Worm (Caenorhabditis elegans): ENCODE measurements around the gene fbxb-78.

Gene fbxb-78

ce11 chrIV:4758659-4759058, 21.3 kb downstream of the fbxb-78 start, which contains the start of gene Y17G9B.8 (continued):
- TF ChIP-seq lsy-27 (tag; optimal IDR thresholded peaks at IDR 0.05; ENCODE audit: borderline replicate concordance, insufficient read depth) = no peak
- TF ChIP-seq F39B2.1 (GFP tag; IDR thresholded peaks at IDR 0.05) = 0 out of 2 replicates have a peak, but pooled peaks have one; percentile 24
- TF ChIP-seq lin-26 (GFP tag; IDR thresholded peaks at IDR 0.05) = peak; percentile 44; the same call in 1 of the 2 replicates
- peak; percentile 32 for TF ChIP-seq xnd-1 (tag; optimal IDR thresholded peaks at IDR 0.05)
- TF ChIP-seq ztf-18 (tag; optimal IDR thresholded peaks at IDR 0.05) = peak; percentile 9
- no peak for TF ChIP-seq tlf-1 (GFP tag; optimal IDR thresholded peaks at IDR 0.05)
- TF ChIP-seq F49E8.2 (tag; optimal IDR thresholded peaks at IDR 0.05; ENCODE audit: insufficient read depth) = peak; percentile 45
- TF ChIP-seq nhr-179 (tag; optimal IDR thresholded peaks at IDR 0.05) = no peak
- peak; percentile 72 for TF ChIP-seq nfyb-1 (GFP tag; IDR thresholded peaks at IDR 0.05)
- peak; percentile 67 for TF ChIP-seq snpc-3.4 (tag; optimal IDR thresholded peaks at IDR 0.05)
- TF ChIP-seq mcd-1 (GFP tag; IDR thresholded peaks at IDR 0.05) = 0 out of 2 replicates have a peak, but pooled peaks have one; percentile 5
- no peak for TF ChIP-seq snpc-4 (GFP tag; optimal IDR thresholded peaks at IDR 0.05)
- peak in 1 of 4 experiments; percentile 66 for TF ChIP-seq snpc-4 (tag; optimal IDR thresholded peaks at IDR 0.05)
- no peak for TF ChIP-seq efl-1 (GFP tag; optimal IDR thresholded peaks at IDR 0.05)
- TF ChIP-seq rcor-1 (GFP tag; IDR thresholded peaks at IDR 0.05) = peak; percentile 40; the same call in 1 of the 2 replicates
- no peak for TF ChIP-seq sptf-2 (GFP tag; optimal IDR thresholded peaks at IDR 0.05)
- peak; percentile 83 for TF ChIP-seq hsf-1 (GFP tag; IDR thresholded peaks at IDR 0.05)
- no peak for TF ChIP-seq C17E4.6 (GFP tag; IDR thresholded peaks at IDR 0.05)
- TF ChIP-seq ceh-27 (GFP tag; optimal IDR thresholded peaks at IDR 0.05) = peak; percentile 2
- peak; percentile 55; the same call in 1 of the 2 replicates for TF ChIP-seq madf-6 (GFP tag; IDR thresholded peaks at IDR 0.05)

DNA sequence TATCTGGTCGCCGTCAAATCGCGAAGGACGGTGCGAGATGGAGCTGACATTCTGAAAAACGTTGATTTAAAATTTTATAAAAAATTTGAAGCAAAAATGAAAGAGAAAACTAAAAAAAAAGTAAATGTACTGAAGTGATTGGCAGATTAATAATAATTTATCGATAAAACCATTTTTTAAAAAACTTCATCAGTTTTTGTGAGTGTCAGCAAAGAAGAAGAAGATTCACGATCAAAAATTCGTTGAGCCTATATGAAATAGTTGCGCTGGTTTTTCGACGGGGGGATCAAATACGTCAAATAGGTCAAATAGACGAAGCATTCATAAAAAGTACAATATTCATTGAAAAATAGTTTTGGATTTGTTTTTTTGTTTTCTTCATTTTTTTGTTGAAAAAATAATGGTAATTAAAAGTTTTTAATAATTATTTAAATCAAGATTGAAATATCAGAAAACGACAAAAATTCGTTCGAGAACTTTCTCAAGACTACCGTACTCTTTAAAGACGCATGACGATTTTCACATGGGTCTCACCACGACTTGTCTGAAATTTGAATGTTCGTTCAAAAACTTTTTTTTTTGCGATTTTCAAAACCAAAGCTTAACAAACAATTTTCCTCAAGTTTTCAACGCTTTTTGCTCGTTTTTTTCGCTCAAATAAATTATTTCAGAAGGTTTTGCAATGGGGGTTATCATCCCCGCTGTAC, 23.2 kb downstream of the fbxb-78 start, which contains the start of the genes memi-1 and cyp-31A3:
memi-1 (minus strand) TSS at position 51 of the 707 bp plus-strand sequence.
cyp-31A3 (plus strand) TSS at position 672 of the 707 bp plus-strand sequence.
- TF ChIP-seq Y53F4B.3 (GFP tag; IDR thresholded peaks at IDR 0.05) (no peak), nhr-179 (tag; optimal IDR thresholded peaks at IDR 0.05) (no peak), hrde-1 (tag; optimal IDR thresholded peaks at IDR 0.05; ENCODE audit: borderline replicate concordance) (no peak), nhr-90 (tag; optimal IDR thresholded peaks at IDR 0.05) (no peak), bed-1 (GFP tag; IDR thresholded peaks at IDR 0.05) (no peak), F49E8.2 (tag; optimal IDR thresholded peaks at IDR 0.05; ENCODE audit: insufficient read depth) (no peak), ztf-25 (GFP tag; IDR thresholded peaks at IDR 0.05) (no peak), ztf-26 (tag; optimal IDR thresholded peaks at IDR 0.05) (no peak), tbx-9 (tag; optimal IDR thresholded peaks at IDR 0.05; ENCODE audit: borderline replicate concordance) (no peak), sptf-2 (GFP tag; optimal IDR thresholded peaks at IDR 0.05) (no peak), repo-1 (tag; optimal IDR thresholded peaks at IDR 0.05) (no peak), mes-4 (tag; optimal IDR thresholded peaks at IDR 0.05) (no peak), tbp1 (GFP tag; optimal IDR thresholded peaks at IDR 0.05) (peak; percentile 37), ccch-3 (GFP tag; optimal IDR thresholded peaks at IDR 0.05) (no peak), lin-26 (GFP tag; IDR thresholded peaks at IDR 0.05) (no peak), F57C9.4 (tag; optimal IDR thresholded peaks at IDR 0.05) (no peak), hlh-26 (GFP tag; conservative IDR thresholded peaks at IDR 0.05) (no peak), madf-8 (GFP tag; conservative IDR thresholded peaks at IDR 0.05) (peak; percentile 87), F23B12.7 (tag; optimal IDR thresholded peaks at IDR 0.05; ENCODE audit: insufficient read depth) (no peak), Y67H2A.10 (GFP tag; conservative IDR thresholded peaks at IDR 0.05) (no peak), nfyb-1 (GFP tag; IDR thresholded peaks at IDR 0.05) (no peak), F55B11.4 (tag; optimal IDR thresholded peaks at IDR 0.05; ENCODE audit: borderline replicate concordance, insufficient read depth) (no peak), sdz-38 (tag; optimal IDR thresholded peaks at IDR 0.05) (no peak), ztf-6 (GFP tag; IDR thresholded peaks at IDR 0.05) (no peak), attf-6 (GFP tag; IDR thresholded peaks at IDR 0.05) (peak; percentile 44; the same call in 1 of the 2 replicates), madf-6 (GFP tag; IDR thresholded peaks at IDR 0.05) (peak; percentile 96), ztf-22 (GFP tag; optimal IDR thresholded peaks at IDR 0.05) (no peak), chd-7 (tag; optimal IDR thresholded peaks at IDR 0.05) (no peak), F33H1.4 (GFP tag; IDR thresholded peaks at IDR 0.05) (peak; percentile 97), him-1 (tag; optimal IDR thresholded peaks at IDR 0.05) (no peak), F37B4.10 (GFP tag; IDR thresholded peaks at IDR 0.05) (no peak)

Measured in whole organism, young adult.